Fruit fly (Drosophila melanogaster) whole organism, adult: ENCODE measurements around the gene CG5334.

ENCODE experiments used
- CG7101 ChIP-seq: fragments of 200-800 bp; sonication (Bioruptor generic); optimal IDR thresholded peaks from 2 replicates; lab custom pipeline; 2018; ENCODE audit warnings: missing biosample characterization, mild to moderate bottlenecking, missing genetic modification characterization, moderate library complexity
- Hr96 ChIP-seq: fragments of 200-800 bp; sonication (Bioruptor generic); optimal IDR thresholded peaks from 2 replicates; lab custom pipeline; 2016; ENCODE audit warnings: missing biosample characterization, missing genetic modification characterization
- bab1 ChIP-seq: fragments of 200-800 bp; sonication (Bioruptor generic); optimal IDR thresholded peaks from 3 replicates; lab custom pipeline; 2019; ENCODE audit warnings: missing biosample characterization, mild to moderate bottlenecking, missing genetic modification characterization, moderate library complexity

dm6 chrX:14802611-14803110 is 27.6 kb downstream of the CG5334 start:
- TF ChIP-seq Hr96 (GFP tag; lab: Kevin White, UChicago) (no peak), bab1 (GFP tag; lab: Kevin White, UChicago) (no peak), CG7101 (no peak)
